Worm (Caenorhabditis elegans) whole organism, L4/young adult: ENCODE data around the gene F47C12.13.

Experiments used
- W03F9.2 ChIP-seq: fragments of 150-350 bp; optimal IDR thresholded peaks from 2 replicates; lab custom pipeline; 2014; ENCODE audit warnings: missing biosample characterization, missing genetic modification characterization
- dao-5 ChIP-seq: sonication (generic microtip); optimal IDR thresholded peaks from 2 replicates; lab custom pipeline; 2016; ENCODE audit warnings: missing genotype, missing genetic modification characterization, moderate library complexity, missing compliant biosample characterization
- him-1 ChIP-seq: sonication (generic microtip); optimal IDR thresholded peaks from 2 replicates; lab custom pipeline; 2016; ENCODE audit warnings: missing genotype, missing genetic modification reagents, missing genetic modification characterization, missing compliant biosample characterization

DNA sequence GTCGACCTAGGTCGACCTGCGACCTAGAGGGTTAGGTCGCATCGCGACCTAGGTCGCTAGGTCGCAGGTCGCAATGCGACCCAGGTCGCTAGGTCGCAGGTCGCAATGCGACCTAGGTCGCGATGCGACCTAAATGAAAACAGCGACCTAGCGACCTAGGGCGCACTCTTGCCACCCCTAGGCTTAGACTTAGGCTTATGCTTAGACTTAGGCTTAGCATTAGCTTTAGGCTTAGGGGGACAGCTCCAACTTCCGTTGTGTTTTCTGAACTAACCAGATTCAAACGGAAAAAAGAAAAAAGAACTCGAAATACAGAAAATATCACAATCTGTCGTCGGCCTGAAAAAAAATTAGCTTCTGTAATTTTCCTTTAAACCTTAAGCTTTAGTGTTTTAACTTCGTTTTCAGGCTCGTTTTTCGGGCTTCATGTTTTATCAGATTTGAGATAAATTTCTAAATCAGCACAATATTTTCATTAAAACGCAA is 20.2 kb upstream of the F47C12.13 start:
- TF ChIP-seq dao-5 (tag; lab: Kevin White, UChicago): no peak
- no peak for TF ChIP-seq him-1 (tag; lab: Kevin White, UChicago)
- no peak for TF ChIP-seq W03F9.2 (tag; lab: Kevin White, UChicago)
